Worm (Caenorhabditis elegans): ENCODE data around the gene bli-6.
A peak's percentile ranks its signal among the peaks of the same experiment; 100 is the strongest.

ce11 chrIV:6376473-6377115 lies at the start of gene bli-6, which contains the start of gene hrpf-2:
- TF ChIP-seq ztf-11 (tag; optimal IDR thresholded peaks at IDR 0.05) (no peak), fkh-2 (tag; optimal IDR thresholded peaks at IDR 0.05) (no peak), unc-62 (GFP tag; optimal IDR thresholded peaks at IDR 0.05) (no peak), nfya-1 (tag; optimal IDR thresholded peaks at IDR 0.05; ENCODE audit: insufficient read depth) (peak; percentile 70), nhr-237 (tag; optimal IDR thresholded peaks at IDR 0.05) (no peak)
